Fruit fly (Drosophila melanogaster) whole organism, embryonic: ENCODE data around the gene Ant2.

Experiments used
- Bgb ChIP-seq: fragments of 200-800 bp; sonication (Bioruptor generic); IDR thresholded peaks from 2 replicates; pipeline ENCODE4 v1.3.6; 2022; ENCODE audit warnings: missing biosample characterization, missing genetic modification characterization; ENCODE audit not compliant: partially characterized antibody
- CG10267 ChIP-seq: fragments of 200-800 bp; sonication (Bioruptor generic); optimal IDR thresholded peaks from 2 replicates; lab custom pipeline; 2018; ENCODE audit warnings: missing biosample characterization, mild to moderate bottlenecking, missing genetic modification characterization, moderate library complexity
- CG10959 ChIP-seq: fragments of 200-800 bp; sonication (Bioruptor generic); IDR thresholded peaks from 2 replicates; pipeline ENCODE4 v1.3.6; 2022; ENCODE audit warnings: missing biosample characterization, missing genetic modification characterization
- CG13287 ChIP-seq: fragments of 200-800 bp; sonication (Bioruptor generic); IDR thresholded peaks from 2 replicates; pipeline ENCODE4 v1.3.6; 2022; ENCODE audit warnings: missing biosample characterization, missing genetic modification characterization; ENCODE audit not compliant: partially characterized antibody
- CG13424 ChIP-seq: fragments of 200-800 bp; sonication (Bioruptor generic); optimal IDR thresholded peaks from 2 replicates; lab custom pipeline; 2019; ENCODE audit warnings: missing biosample characterization, mild to moderate bottlenecking, missing genetic modification characterization, moderate library complexity
- CG13894 ChIP-seq: fragments of 200-800 bp; sonication (Bioruptor generic); optimal IDR thresholded peaks from 3 replicates; lab custom pipeline; 2018; ENCODE audit warnings: missing biosample characterization, mild to moderate bottlenecking, missing genetic modification characterization, moderate library complexity
- CG15601 ChIP-seq: fragments of 200-800 bp; sonication (Bioruptor generic); optimal IDR thresholded peaks from 3 replicates; lab custom pipeline; 2019; ENCODE audit warnings: missing biosample characterization, mild to moderate bottlenecking, missing genetic modification characterization, moderate library complexity
- CG17385 ChIP-seq: fragments of 200-800 bp; sonication (Bioruptor generic); optimal IDR thresholded peaks from 3 replicates; lab custom pipeline; 2018; ENCODE audit warnings: missing biosample characterization, mild to moderate bottlenecking, missing genetic modification characterization
- CG17829 ChIP-seq: fragments of 200-800 bp; optimal IDR thresholded peaks from 2 replicates; lab custom pipeline; 2019; ENCODE audit warnings: missing biosample characterization, mild to moderate bottlenecking, missing genetic modification characterization, moderate library complexity
- CG18599 ChIP-seq: fragments of 200-800 bp; sonication (Bioruptor generic); optimal IDR thresholded peaks from 3 replicates; lab custom pipeline; 2017; ENCODE audit warnings: missing biosample characterization, missing genetic modification characterization, mild to moderate bottlenecking, moderate library complexity, missing genetic modification reagents
- CG3163 ChIP-seq: fragments of 200-800 bp; sonication (Bioruptor generic); optimal IDR thresholded peaks from 3 replicates; lab custom pipeline; 2016; ENCODE audit warnings: missing biosample characterization, missing genetic modification characterization
- CG34376 ChIP-seq: fragments of 200-800 bp; sonication (Bioruptor generic); optimal IDR thresholded peaks from 2 replicates; lab custom pipeline; 2018; ENCODE audit warnings: missing biosample characterization, mild to moderate bottlenecking, missing genetic modification characterization
- CG4360 ChIP-seq: fragments of 200-800 bp; sonication (Bioruptor generic); IDR thresholded peaks from 2 replicates; pipeline ENCODE4 v1.3.6; 2022; ENCODE audit warnings: missing biosample characterization, missing genetic modification characterization
- CG4617 ChIP-seq: fragments of 200-800 bp; sonication (Bioruptor generic); optimal IDR thresholded peaks from 3 replicates; lab custom pipeline; 2016; ENCODE audit warnings: missing biosample characterization, missing genetic modification characterization, borderline replicate concordance
- CG7271 ChIP-seq: fragments of 200-800 bp; sonication (Bioruptor generic); optimal IDR thresholded peaks from 2 replicates; lab custom pipeline; 2018; ENCODE audit warnings: missing biosample characterization, mild to moderate bottlenecking, missing genetic modification characterization, moderate library complexity
- CG7745 ChIP-seq: fragments of 200-800 bp; sonication (Bioruptor generic); optimal IDR thresholded peaks from 2 replicates; lab custom pipeline; 2018; ENCODE audit warnings: missing biosample characterization, mild to moderate bottlenecking, missing genetic modification characterization, moderate library complexity
- CG9609 ChIP-seq: fragments of 200-800 bp; sonication (Bioruptor generic); optimal IDR thresholded peaks from 3 replicates; lab custom pipeline; 2016; ENCODE audit warnings: missing biosample characterization, missing genetic modification characterization
- CkIIα-i1 ChIP-seq: fragments of 200-800 bp; sonication (Bioruptor generic); IDR thresholded peaks from 2 replicates; pipeline ENCODE4 v1.3.6; 2022; ENCODE audit warnings: missing biosample characterization, missing genetic modification characterization
- D ChIP-seq, 2 experiments: fragments of 200-800 bp in 1 of 2; fragments of >200 bp in 1 of 2; sonication (Bioruptor generic) in 1 of 2; optimal IDR thresholded peaks; 2 replicates in 1 of 2; 3 replicates in 1 of 2; lab custom pipeline; 2017; ENCODE audit warnings: mild to moderate bottlenecking in 1 of 2, missing biosample characterization in 1 of 2, missing genetic modification characterization in 1 of 2, missing genetic modification reagents in 1 of 2
- Doc2 ChIP-seq: fragments of 200-800 bp; sonication (Bioruptor generic); IDR thresholded peaks from 2 replicates; pipeline ENCODE4 v1.3.6; 2022; ENCODE audit warnings: missing biosample characterization, missing genetic modification characterization
- Elba2 ChIP-seq: fragments of 200-800 bp; sonication (Bioruptor generic); optimal IDR thresholded peaks from 3 replicates; lab custom pipeline; 2016; ENCODE audit warnings: missing biosample characterization, missing genetic modification characterization
- HmgZ ChIP-seq: fragments of 200-800 bp; sonication (Bioruptor generic); optimal IDR thresholded peaks from 2 replicates; lab custom pipeline; 2018; ENCODE audit warnings: missing biosample characterization, mild to moderate bottlenecking, missing genetic modification characterization
- Pdp1 ChIP-seq, 2 experiments: fragments of 200-800 bp; sonication (Bioruptor generic); optimal IDR thresholded peaks; 3 replicates each; lab custom pipeline; 2016; ENCODE audit warnings: missing biosample characterization in 2 of 2, missing genetic modification characterization in 2 of 2, mild to moderate bottlenecking in 1 of 2, moderate library complexity in 1 of 2
- Ssrp ChIP-seq: fragments of 200-800 bp; sonication (Bioruptor generic); optimal IDR thresholded peaks from 2 replicates; lab custom pipeline; 2018; ENCODE audit warnings: missing biosample characterization, mild to moderate bottlenecking, missing genetic modification characterization, moderate library complexity
- Stat92E ChIP-seq, 3 experiments: fragments of >200 bp in 2 of 3; fragments of 200-800 bp in 1 of 3; sonication (Bioruptor generic) in 1 of 3; optimal IDR thresholded peaks; 2 replicates each; lab custom pipeline; 2017 to 2019; ENCODE audit warnings: missing biosample characterization in 3 of 3, missing genetic modification characterization in 3 of 3, mild to moderate bottlenecking in 1 of 3, moderate library complexity in 1 of 3
- Trl ChIP-seq, 3 experiments: fragments of >200 bp in 2 of 3; fragments of 200-800 bp in 1 of 3; sonication (Bioruptor generic) in 1 of 3; optimal IDR thresholded peaks; 2 replicates in 1 of 3; 3 replicates in 2 of 3; lab custom pipeline; 2016 to 2017; ENCODE audit warnings: missing biosample characterization in 1 of 3, missing genetic modification characterization in 1 of 3
- YL-1 ChIP-seq: fragments of 200-800 bp; sonication (Bioruptor generic); optimal IDR thresholded peaks from 3 replicates; lab custom pipeline; 2017; ENCODE audit warnings: missing biosample characterization, mild to moderate bottlenecking, missing genetic modification characterization
- abd-A ChIP-seq: fragments of 200-800 bp; sonication (Bioruptor generic); optimal IDR thresholded peaks from 3 replicates; lab custom pipeline; 2019; ENCODE audit warnings: missing biosample characterization, mild to moderate bottlenecking, missing genetic modification characterization, moderate library complexity
- bab2 ChIP-seq: fragments of 200-800 bp; sonication (Bioruptor generic); optimal IDR thresholded peaks from 2 replicates; lab custom pipeline; 2016; ENCODE audit warnings: missing biosample characterization, missing genetic modification characterization
- ci ChIP-seq: fragments of 200-800 bp; sonication (Bioruptor generic); IDR thresholded peaks from 3 replicates; pipeline ENCODE4 v1.3.6; 2022; ENCODE audit warnings: missing biosample characterization, missing genetic modification characterization
- crc ChIP-seq: fragments of 200-800 bp; sonication (Bioruptor generic); optimal IDR thresholded peaks from 2 replicates; lab custom pipeline; 2016; ENCODE audit warnings: missing biosample characterization, missing genetic modification characterization
- crol ChIP-seq: fragments of 200-800 bp; sonication (Bioruptor generic); IDR thresholded peaks from 2 replicates; pipeline ENCODE4 v1.3.6; 2022; ENCODE audit warnings: missing biosample characterization, missing genetic modification characterization
- ems ChIP-seq: fragments of 200-800 bp; sonication (Bioruptor generic); optimal IDR thresholded peaks from 3 replicates; lab custom pipeline; 2016; ENCODE audit warnings: missing biosample characterization, missing genetic modification characterization
- hkb ChIP-seq, 2 experiments: fragments of 200-800 bp in 1 of 2; fragments of >200 bp in 1 of 2; sonication (Bioruptor generic) in 1 of 2; IDR thresholded peaks in 1 of 2; optimal IDR thresholded peaks in 1 of 2; 2 replicates each; pipeline versions ENCODE4 v1.3.6 to Lab custom; 2017 to 2022; ENCODE audit warnings: missing biosample characterization in 1 of 2, missing genetic modification characterization in 1 of 2
- kay ChIP-seq: fragments of 200-800 bp; sonication (Bioruptor generic); optimal IDR thresholded peaks from 2 replicates; lab custom pipeline; 2016; ENCODE audit warnings: missing biosample characterization, missing genetic modification characterization
- ken ChIP-seq: fragments of 200-800 bp; sonication (Bioruptor generic); IDR thresholded peaks from 3 replicates; pipeline ENCODE4 v1.3.6; 2022; ENCODE audit warnings: missing biosample characterization, missing genetic modification characterization
- kni ChIP-seq: fragments of 200-800 bp; sonication (Bioruptor generic); optimal IDR thresholded peaks from 3 replicates; lab custom pipeline; 2017; ENCODE audit warnings: mild to moderate bottlenecking, missing biosample characterization, missing genetic modification reagents, missing genetic modification characterization
- odd ChIP-seq: fragments of 200-800 bp; sonication (Bioruptor generic); optimal IDR thresholded peaks from 2 replicates; lab custom pipeline; 2017; ENCODE audit warnings: missing biosample characterization, mild to moderate bottlenecking, missing genetic modification characterization
- peb ChIP-seq: fragments of 200-800 bp; sonication (Bioruptor generic); IDR thresholded peaks from 2 replicates; pipeline ENCODE4 v1.3.6; 2022; ENCODE audit warnings: missing biosample characterization, missing genetic modification characterization
- repo ChIP-seq: fragments of 200-800 bp; sonication (Bioruptor generic); optimal IDR thresholded peaks from 2 replicates; lab custom pipeline; 2016; ENCODE audit warnings: missing biosample characterization, missing genetic modification characterization
- sens-2 ChIP-seq: fragments of 200-800 bp; sonication (Bioruptor generic); IDR thresholded peaks from 2 replicates; pipeline ENCODE4 v1.3.6; 2022; ENCODE audit warnings: missing biosample characterization, missing genetic modification characterization
- sima ChIP-seq: fragments of 200-800 bp; sonication (Bioruptor generic); optimal IDR thresholded peaks from 2 replicates; lab custom pipeline; 2016; ENCODE audit warnings: missing biosample characterization, missing genetic modification characterization
- sqz ChIP-seq: fragments of 200-800 bp; sonication (Bioruptor generic); optimal IDR thresholded peaks from 3 replicates; lab custom pipeline; 2018; ENCODE audit warnings: missing biosample characterization, mild to moderate bottlenecking, missing genetic modification characterization
- ssp ChIP-seq: fragments of 200-800 bp; sonication (Bioruptor generic); IDR thresholded peaks from 2 replicates; pipeline ENCODE4 v1.3.6; 2022; ENCODE audit warnings: missing biosample characterization, missing genetic modification characterization
- tx ChIP-seq: fragments of 200-800 bp; sonication (Bioruptor generic); optimal IDR thresholded peaks from 2 replicates; lab custom pipeline; 2016; ENCODE audit warnings: missing biosample characterization, missing genetic modification characterization
- vfl ChIP-seq: fragments of 200-800 bp; sonication (Bioruptor generic); optimal IDR thresholded peaks from 2 replicates; lab custom pipeline; 2016; ENCODE audit warnings: missing biosample characterization, missing genetic modification characterization
- vnd ChIP-seq: fragments of 200-800 bp; sonication (Bioruptor generic); IDR thresholded peaks from 3 replicates; pipeline ENCODE4 v1.3.6; 2022; ENCODE audit warnings: missing biosample characterization, missing genetic modification characterization; ENCODE audit not compliant: partially characterized antibody
- z ChIP-seq: fragments of 200-800 bp; sonication (Bioruptor generic); IDR thresholded peaks from 3 replicates; pipeline ENCODE4 v1.3.6; 2022; ENCODE audit warnings: missing biosample characterization, missing genetic modification characterization

Ant2 gene

dm6 chrX:10806718-10807412 lies 20.2 kb upstream of the Ant2 start (continued):
- no peak for TF ChIP-seq ci (GFP tag; lab: Robert Waterston, UW)
- no peak for TF ChIP-seq CG13894 (tag; lab: Kevin White, UChicago)
- no peak for TF ChIP-seq abd-A
- peak; percentile 71 for TF ChIP-seq Elba2
- no peak for TF ChIP-seq tx (GFP tag; lab: Kevin White, UChicago)
- no peak for TF ChIP-seq Ssrp (tag; lab: Kevin White, UChicago)
- no peak for TF ChIP-seq vnd (GFP tag; lab: Robert Waterston, UW)
- TF ChIP-seq CG13424 (tag; lab: Kevin White, UChicago) = peak; percentile 16
- TF ChIP-seq sima (GFP tag; lab: Kevin White, UChicago) = no peak
- TF ChIP-seq hkb (optimal IDR thresholded peaks at IDR 0.05; lab: Kevin White, UChicago) = no peak
- no peak for TF ChIP-seq hkb (GFP tag; IDR thresholded peaks at IDR 0.05; lab: Robert Waterston, UW)
- TF ChIP-seq vfl (GFP tag; lab: Kevin White, UChicago) = no peak
- no peak for TF ChIP-seq CG34376 (GFP tag; lab: Kevin White, UChicago)
- TF ChIP-seq CkIIα-i1 (GFP tag; lab: Robert Waterston, UW) = no peak
- TF ChIP-seq CG15601 (tag; lab: Kevin White, UChicago) = no peak
- no peak for TF ChIP-seq CG10267 (tag; lab: Kevin White, UChicago)
- TF ChIP-seq bab2 (GFP tag; lab: Kevin White, UChicago) = no peak
- no peak for TF ChIP-seq CG9609
- 0 out of 2 replicates have a peak, but pooled peaks have one; percentile 53 for TF ChIP-seq CG4360 (GFP tag; lab: Robert Waterston, UW)
- no peak for TF ChIP-seq CG10959
- no peak for TF ChIP-seq Doc2
- TF ChIP-seq YL-1 = no peak
- TF ChIP-seq sens-2 (GFP tag; lab: Robert Waterston, UW) = no peak
- no peak for TF ChIP-seq CG17829 (tag; lab: Kevin White, UChicago)
- TF ChIP-seq CG3163 (GFP tag; lab: Kevin White, UChicago) = peak; percentile 25
- TF ChIP-seq crc (GFP tag; lab: Kevin White, UChicago) = no peak
- TF ChIP-seq Pdp1 (GFP tag; optimal IDR thresholded peaks at IDR 0.05; lab: Kevin White, UChicago) = no peak
- no peak for TF ChIP-seq odd (GFP tag; lab: Kevin White, UChicago)
- no peak for TF ChIP-seq ken (GFP tag; lab: Robert Waterston, UW)
- TF ChIP-seq CG7271 (tag; lab: Kevin White, UChicago) = no peak
- no peak for TF ChIP-seq CG7745 (tag; lab: Kevin White, UChicago)
- no peak for TF ChIP-seq CG4617

dm6 chrX:10805651-10806191 lies 19.0 kb upstream of the Ant2 start:
- TF ChIP-seq z = peak; percentile 79; the same call in 2 of the 3 replicates
- TF ChIP-seq ssp (GFP tag; lab: Robert Waterston, UW) = no peak
- no peak for TF ChIP-seq peb (GFP tag; lab: Robert Waterston, UW)
- TF ChIP-seq CG13287 = peak; percentile 59; the same call in 1 of the 2 replicates
- TF ChIP-seq Bgb = no peak
- TF ChIP-seq D (optimal IDR thresholded peaks at IDR 0.05; lab: Kevin White, UChicago) = no peak
- no peak for TF ChIP-seq D (GFP tag; optimal IDR thresholded peaks at IDR 0.05; lab: Kevin White, UChicago)
- peak; percentile 89 for TF ChIP-seq crol (GFP tag; lab: Robert Waterston, UW)
- peak; percentile 64 for TF ChIP-seq kni
- TF ChIP-seq Stat92E (GFP tag; optimal IDR thresholded peaks at IDR 0.05; lab: Kevin White, UChicago) = peak in 1 of 3 experiments; percentile 20
- TF ChIP-seq sqz (GFP tag; lab: Kevin White, UChicago) = peak; percentile 97
- peak; percentile 45 for TF ChIP-seq kay (GFP tag; lab: Kevin White, UChicago)
- no peak for TF ChIP-seq ems (GFP tag; lab: Kevin White, UChicago)
- peak; percentile 36 for TF ChIP-seq CG17385
- peak; percentile 30 for TF ChIP-seq CG18599 (GFP tag; lab: Kevin White, UChicago)
- TF ChIP-seq Trl (optimal IDR thresholded peaks at IDR 0.05; lab: Kevin White, UChicago) = peak; percentile 66 to 82
- TF ChIP-seq Trl (GFP tag; optimal IDR thresholded peaks at IDR 0.05; lab: Kevin White, UChicago) = no peak
- peak; percentile 18 for TF ChIP-seq HmgZ (tag; lab: Kevin White, UChicago)
- TF ChIP-seq repo (GFP tag; lab: Kevin White, UChicago) = no peak
